Fruit fly (Drosophila melanogaster) whole organism, embryonic: Measurements from ENCODE around the gene gukh.
A peak's percentile ranks its signal among the peaks of the same experiment; 100 is the strongest.

Experiments
- BEAF-32 ChIP-seq: fragments of 200-800 bp; sonication (Bioruptor generic); optimal IDR thresholded peaks from 3 replicates; lab custom pipeline; 2017; ENCODE audit warnings: missing biosample characterization, missing genetic modification characterization, mild to moderate bottlenecking, moderate library complexity, missing genetic modification reagents
- CG1024 ChIP-seq: fragments of 200-800 bp; sonication (Bioruptor generic); IDR thresholded peaks from 2 replicates; pipeline ENCODE4 v1.3.6; 2022; ENCODE audit warnings: missing biosample characterization, missing genetic modification characterization
- CG12236 ChIP-seq: fragments of 200-800 bp; sonication (Bioruptor generic); optimal IDR thresholded peaks from 2 replicates; lab custom pipeline; 2016; ENCODE audit warnings: missing biosample characterization, missing genetic modification characterization
- CG13287 ChIP-seq: fragments of 200-800 bp; sonication (Bioruptor generic); IDR thresholded peaks from 2 replicates; pipeline ENCODE4 v1.3.6; 2022; ENCODE audit warnings: missing biosample characterization, missing genetic modification characterization; ENCODE audit not compliant: partially characterized antibody
- CG13424 ChIP-seq: fragments of 200-800 bp; sonication (Bioruptor generic); optimal IDR thresholded peaks from 2 replicates; lab custom pipeline; 2019; ENCODE audit warnings: missing biosample characterization, mild to moderate bottlenecking, missing genetic modification characterization, moderate library complexity
- CG13894 ChIP-seq: fragments of 200-800 bp; sonication (Bioruptor generic); optimal IDR thresholded peaks from 3 replicates; lab custom pipeline; 2018; ENCODE audit warnings: missing biosample characterization, mild to moderate bottlenecking, missing genetic modification characterization, moderate library complexity
- CG15011 ChIP-seq: fragments of 200-800 bp; sonication (Bioruptor generic); optimal IDR thresholded peaks from 3 replicates; lab custom pipeline; 2018; ENCODE audit warnings: missing biosample characterization, mild to moderate bottlenecking, missing genetic modification characterization
- CG15514 ChIP-seq: fragments of 200-800 bp; sonication (Bioruptor generic); optimal IDR thresholded peaks from 3 replicates; lab custom pipeline; 2017; ENCODE audit warnings: missing biosample characterization, missing genetic modification characterization, mild to moderate bottlenecking, moderate library complexity, missing genetic modification reagents
- CG2712 ChIP-seq: fragments of 200-800 bp; optimal IDR thresholded peaks from 3 replicates; lab custom pipeline; 2019; ENCODE audit warnings: missing biosample characterization, mild to moderate bottlenecking, missing genetic modification characterization, moderate library complexity
- CG2889 ChIP-seq: fragments of 200-800 bp; sonication (Bioruptor generic); IDR thresholded peaks from 3 replicates; pipeline ENCODE4 v1.3.6; 2022; ENCODE audit warnings: missing biosample characterization, missing genetic modification characterization
- CG32532 ChIP-seq: fragments of 200-800 bp; sonication (Bioruptor generic); IDR thresholded peaks from 2 replicates; pipeline ENCODE4 v1.3.6; 2022; ENCODE audit warnings: missing biosample characterization, missing genetic modification characterization
- CG34224 ChIP-seq: fragments of 200-800 bp; sonication (Bioruptor generic); IDR thresholded peaks from 3 replicates; pipeline ENCODE4 v1.3.6; 2022; ENCODE audit warnings: missing biosample characterization, missing genetic modification characterization; ENCODE audit not compliant: partially characterized antibody
- CG34422 ChIP-seq: fragments of 200-800 bp; sonication (Bioruptor generic); IDR thresholded peaks from 3 replicates; pipeline ENCODE4 v1.3.6; 2022; ENCODE audit warnings: missing biosample characterization, missing genetic modification characterization
- CG3847 ChIP-seq: fragments of 200-800 bp; sonication (Bioruptor generic); IDR thresholded peaks from 2 replicates; pipeline ENCODE4 v1.3.6; 2022; ENCODE audit warnings: missing biosample characterization, missing genetic modification characterization
- CG6765 ChIP-seq: fragments of 200-800 bp; sonication (Bioruptor generic); optimal IDR thresholded peaks from 3 replicates; lab custom pipeline; 2017; ENCODE audit warnings: missing biosample characterization, mild to moderate bottlenecking, missing genetic modification characterization
- CG6791 ChIP-seq: fragments of 200-800 bp; sonication (Bioruptor generic); IDR thresholded peaks from 3 replicates; pipeline ENCODE4 v1.3.6; 2022; ENCODE audit warnings: missing biosample characterization, missing genetic modification characterization; ENCODE audit not compliant: partially characterized antibody
- CG8089 ChIP-seq: fragments of 200-800 bp; sonication (Bioruptor generic); optimal IDR thresholded peaks from 3 replicates; lab custom pipeline; 2016; ENCODE audit warnings: missing biosample characterization, missing genetic modification characterization
- CG8359 ChIP-seq: fragments of 200-800 bp; sonication (Bioruptor generic); optimal IDR thresholded peaks from 2 replicates; lab custom pipeline; 2017; ENCODE audit warnings: missing biosample characterization, mild to moderate bottlenecking, missing genetic modification characterization, borderline replicate concordance
- CHES-1-like ChIP-seq: fragments of 200-800 bp; sonication (Bioruptor generic); optimal IDR thresholded peaks from 2 replicates; lab custom pipeline; 2016; ENCODE audit warnings: missing biosample characterization, missing genetic modification characterization
- Dip3 ChIP-seq: fragments of 200-800 bp; sonication (Bioruptor generic); optimal IDR thresholded peaks from 3 replicates; lab custom pipeline; 2016; ENCODE audit warnings: missing biosample characterization, missing genetic modification characterization
- Dll ChIP-seq: fragments of 200-800 bp; sonication (Bioruptor generic); IDR thresholded peaks from 4 replicates; pipeline ENCODE4 v1.3.6; 2022; ENCODE audit warnings: missing biosample characterization, missing genetic modification characterization; ENCODE audit not compliant: partially characterized antibody
- Gug ChIP-seq: fragments of 200-800 bp; sonication (Bioruptor generic); IDR thresholded peaks from 4 replicates; pipeline ENCODE4 v1.3.6; 2022; ENCODE audit warnings: missing biosample characterization, missing genetic modification characterization
- Hand ChIP-seq: fragments of 200-800 bp; sonication (Bioruptor generic); optimal IDR thresholded peaks from 2 replicates; lab custom pipeline; 2017; ENCODE audit warnings: mild to moderate bottlenecking, missing biosample characterization, missing genetic modification reagents, missing genetic modification characterization
- Hey ChIP-seq: fragments of 200-800 bp; sonication (Bioruptor generic); optimal IDR thresholded peaks from 3 replicates; lab custom pipeline; 2018; ENCODE audit warnings: missing biosample characterization, mild to moderate bottlenecking, missing genetic modification characterization
- Jarid2 ChIP-seq: fragments of 200-800 bp; sonication (Bioruptor generic); optimal IDR thresholded peaks from 3 replicates; lab custom pipeline; 2017; ENCODE audit warnings: mild to moderate bottlenecking, missing biosample characterization, missing genetic modification reagents, missing genetic modification characterization
- MBD-R2 ChIP-seq: fragments of 200-800 bp; sonication (Bioruptor generic); IDR thresholded peaks from 2 replicates; pipeline ENCODE4 v1.3.6; 2022; ENCODE audit warnings: missing biosample characterization, missing genetic modification characterization
- Myb ChIP-seq: fragments of 200-800 bp; sonication (Bioruptor generic); optimal IDR thresholded peaks from 2 replicates; lab custom pipeline; 2016; ENCODE audit warnings: missing biosample characterization, missing genetic modification characterization
- NFAT ChIP-seq: fragments of 200-800 bp; sonication (Bioruptor generic); IDR thresholded peaks from 2 replicates; pipeline ENCODE4 v1.3.6; 2022; ENCODE audit warnings: missing biosample characterization, missing genetic modification characterization
- al ChIP-seq: fragments of 200-800 bp; sonication (Bioruptor generic); IDR thresholded peaks from 2 replicates; pipeline ENCODE4 v1.3.6; 2022; ENCODE audit warnings: missing biosample characterization, missing genetic modification characterization
- amos ChIP-seq: fragments of 200-800 bp; sonication (Bioruptor generic); IDR thresholded peaks from 2 replicates; pipeline ENCODE4 v1.3.6; 2022; ENCODE audit warnings: missing biosample characterization, missing genetic modification characterization; ENCODE audit not compliant: partially characterized antibody
- btn ChIP-seq: fragments of 200-800 bp; sonication (Bioruptor generic); optimal IDR thresholded peaks from 2 replicates; lab custom pipeline; 2016; ENCODE audit warnings: missing biosample characterization, missing genetic modification characterization
- cato ChIP-seq: fragments of 200-800 bp; sonication (Bioruptor generic); optimal IDR thresholded peaks from 2 replicates; lab custom pipeline; 2016; ENCODE audit warnings: missing biosample characterization, missing genetic modification characterization, borderline replicate concordance
- ci ChIP-seq: fragments of 200-800 bp; sonication (Bioruptor generic); IDR thresholded peaks from 3 replicates; pipeline ENCODE4 v1.3.6; 2022; ENCODE audit warnings: missing biosample characterization, missing genetic modification characterization
- emc ChIP-seq: fragments of 200-800 bp; sonication (Bioruptor generic); optimal IDR thresholded peaks from 2 replicates; lab custom pipeline; 2016; ENCODE audit warnings: missing biosample characterization, missing genetic modification characterization
- fd102C ChIP-seq: fragments of 200-800 bp; sonication (Bioruptor generic); optimal IDR thresholded peaks from 2 replicates; lab custom pipeline; 2018; ENCODE audit warnings: missing biosample characterization, mild to moderate bottlenecking, missing genetic modification characterization, moderate library complexity
- fd3F ChIP-seq: fragments of 200-800 bp; sonication (Bioruptor generic); optimal IDR thresholded peaks from 2 replicates; lab custom pipeline; 2018; ENCODE audit warnings: missing biosample characterization, mild to moderate bottlenecking, missing genetic modification characterization, moderate library complexity
- fru ChIP-seq: fragments of >200 bp; optimal IDR thresholded peaks from 2 replicates; lab custom pipeline; 2017
- gem ChIP-seq: fragments of 200-800 bp; sonication (Bioruptor generic); optimal IDR thresholded peaks from 2 replicates; lab custom pipeline; 2019; ENCODE audit warnings: missing biosample characterization, mild to moderate bottlenecking, missing genetic modification characterization, moderate library complexity
- gfzf ChIP-seq: fragments of 200-800 bp; sonication (Bioruptor generic); optimal IDR thresholded peaks from 2 replicates; lab custom pipeline; 2016; ENCODE audit warnings: missing biosample characterization, mild to moderate bottlenecking, missing genetic modification characterization, moderate library complexity
- h ChIP-seq: fragments of >200 bp; optimal IDR thresholded peaks from 2 replicates; lab custom pipeline; 2017
- ind ChIP-seq: fragments of 200-800 bp; sonication (Bioruptor generic); optimal IDR thresholded peaks from 3 replicates; lab custom pipeline; 2016; ENCODE audit warnings: missing biosample characterization, missing genetic modification characterization
- nerfin-2 ChIP-seq: fragments of 200-800 bp; sonication (Bioruptor generic); IDR thresholded peaks from 2 replicates; pipeline ENCODE4 v1.3.6; 2022; ENCODE audit warnings: missing biosample characterization, missing genetic modification characterization; ENCODE audit not compliant: partially characterized antibody
- p53 ChIP-seq: fragments of 200-800 bp; sonication (Bioruptor generic); optimal IDR thresholded peaks from 2 replicates; lab custom pipeline; 2016; ENCODE audit warnings: missing biosample characterization, missing genetic modification characterization
- pan ChIP-seq, 4 experiments: fragments of >200 bp in 3 of 4; fragments of 200-800 bp in 1 of 4; sonication (Bioruptor generic) in 1 of 4; optimal IDR thresholded peaks in 3 of 4; IDR thresholded peaks in 1 of 4; 2 replicates each; pipeline versions ENCODE4 v1.3.6 to Lab custom; 2017 to 2022; ENCODE audit warnings: missing biosample characterization in 2 of 4, missing genetic modification characterization in 2 of 4, mixed read lengths in 1 of 4
- pzg ChIP-seq: fragments of 200-800 bp; sonication (Bioruptor generic); optimal IDR thresholded peaks from 3 replicates; lab custom pipeline; 2018; ENCODE audit warnings: missing biosample characterization, mild to moderate bottlenecking, missing genetic modification characterization, moderate library complexity
- rib ChIP-seq: fragments of 200-800 bp; sonication (Bioruptor generic); IDR thresholded peaks from 2 replicates; pipeline ENCODE4 v1.3.6; 2022; ENCODE audit warnings: missing biosample characterization, missing genetic modification characterization
- sima ChIP-seq: fragments of 200-800 bp; sonication (Bioruptor generic); optimal IDR thresholded peaks from 2 replicates; lab custom pipeline; 2016; ENCODE audit warnings: missing biosample characterization, missing genetic modification characterization
- sob ChIP-seq: fragments of 200-800 bp; sonication (Bioruptor generic); IDR thresholded peaks from 2 replicates; pipeline ENCODE4 v1.3.6; 2022; ENCODE audit warnings: missing biosample characterization, missing genetic modification characterization
- ssp ChIP-seq: fragments of 200-800 bp; sonication (Bioruptor generic); IDR thresholded peaks from 2 replicates; pipeline ENCODE4 v1.3.6; 2022; ENCODE audit warnings: missing biosample characterization, missing genetic modification characterization
- stwl ChIP-seq: fragments of 200-800 bp; sonication (Bioruptor generic); optimal IDR thresholded peaks from 3 replicates; lab custom pipeline; 2018; ENCODE audit warnings: missing biosample characterization, mild to moderate bottlenecking, missing genetic modification characterization, moderate library complexity
- tx ChIP-seq: fragments of 200-800 bp; sonication (Bioruptor generic); optimal IDR thresholded peaks from 2 replicates; lab custom pipeline; 2016; ENCODE audit warnings: missing biosample characterization, missing genetic modification characterization

The gukh gene

dm6 chr3R:19027165-19027564 lies 43.3 kb downstream of the gukh start, which contains the start of gene NP15.6 (continued):
- no peak for TF ChIP-seq ind (GFP tag; lab: Kevin White, UChicago)
- TF ChIP-seq fd3F (GFP tag; lab: Kevin White, UChicago), result no peak
- TF ChIP-seq CG1024, result no peak
- TF ChIP-seq amos (GFP tag; lab: Robert Waterston, UW), result no peak; the same call in 1 of the 2 replicates
- peak; percentile 23; the same call in 1 of the 2 replicates for TF ChIP-seq CG13287 (GFP tag; lab: Robert Waterston, UW)
- no peak for TF ChIP-seq nerfin-2 (GFP tag; lab: Robert Waterston, UW)
- TF ChIP-seq Dll (GFP tag; lab: Robert Waterston, UW), result 0 out of 4 replicates have a peak, but pooled peaks have one; percentile 16
- TF ChIP-seq tx (GFP tag; lab: Kevin White, UChicago), result no peak
- TF ChIP-seq p53, result no peak
- no peak for TF ChIP-seq gem (tag; lab: Kevin White, UChicago)
- TF ChIP-seq Dip3, result no peak
- no peak for TF ChIP-seq Jarid2 (GFP tag; lab: Kevin White, UChicago)
- no peak for TF ChIP-seq CG8089 (GFP tag; lab: Kevin White, UChicago)
- TF ChIP-seq pzg (GFP tag; lab: Kevin White, UChicago), result peak; percentile 61
- TF ChIP-seq CG13424 (tag; lab: Kevin White, UChicago), result no peak
- TF ChIP-seq MBD-R2 (GFP tag; lab: Robert Waterston, UW), result peak; percentile 85
- peak; percentile 92 for TF ChIP-seq Myb (GFP tag; lab: Kevin White, UChicago)
- TF ChIP-seq h (lab: Kevin White, UChicago), result no peak
- TF ChIP-seq al (GFP tag; lab: Robert Waterston, UW), result no peak
- TF ChIP-seq Hand (GFP tag; lab: Kevin White, UChicago), result no peak
- no peak for TF ChIP-seq CG8359 (GFP tag; lab: Kevin White, UChicago)
- TF ChIP-seq CG13894 (tag; lab: Kevin White, UChicago), result no peak
- TF ChIP-seq CG15514, result peak; percentile 27
- TF ChIP-seq BEAF-32 (GFP tag; lab: Kevin White, UChicago), result peak; percentile 35
- TF ChIP-seq CG2712 (tag; lab: Kevin White, UChicago), result peak; percentile 4
- TF ChIP-seq CG12236, result no peak
- no peak for TF ChIP-seq pan (optimal IDR thresholded peaks at IDR 0.05; lab: Kevin White, UChicago)
- TF ChIP-seq pan (GFP tag; optimal IDR thresholded peaks at IDR 0.05 in 1 of 2, IDR thresholded peaks at IDR 0.05 in 1 of 2), result no peak
- no peak for TF ChIP-seq CG32532
- no peak for TF ChIP-seq NFAT
- no peak for TF ChIP-seq CG34422 (GFP tag; lab: Robert Waterston, UW)
- TF ChIP-seq CG3847 (GFP tag; lab: Robert Waterston, UW), result 0 out of 2 replicates have a peak, but pooled peaks have one; percentile 7
- no peak for TF ChIP-seq CG34224
- TF ChIP-seq ci (GFP tag; lab: Robert Waterston, UW), result no peak
- no peak for TF ChIP-seq fru (lab: Kevin White, UChicago)
- TF ChIP-seq fd102C (GFP tag; lab: Kevin White, UChicago), result no peak
- TF ChIP-seq CG6791, result no peak
- no peak for TF ChIP-seq Hey
- no peak for TF ChIP-seq CHES-1-like (GFP tag; lab: Kevin White, UChicago)
- TF ChIP-seq stwl (tag; lab: Kevin White, UChicago), result peak; percentile 31
- TF ChIP-seq CG15011, result no peak
- TF ChIP-seq sob, result no peak
- TF ChIP-seq sima (GFP tag; lab: Kevin White, UChicago), result no peak
- TF ChIP-seq btn, result no peak
- no peak for TF ChIP-seq CG6765 (GFP tag; lab: Kevin White, UChicago)
- TF ChIP-seq Gug, result no peak
- no peak for TF ChIP-seq CG2889 (GFP tag; lab: Robert Waterston, UW)
- peak; percentile 64 for TF ChIP-seq gfzf (GFP tag; lab: Kevin White, UChicago)
- TF ChIP-seq ssp (GFP tag; lab: Robert Waterston, UW), result no peak
- no peak for TF ChIP-seq rib (GFP tag; lab: Robert Waterston, UW)
- TF ChIP-seq emc (GFP tag; lab: Kevin White, UChicago), result no peak
- TF ChIP-seq cato (GFP tag; lab: Kevin White, UChicago), result no peak
